Worm (Caenorhabditis elegans) whole organism, L4 larva: ENCODE results near the gene gei-18.

ENCODE experiments used
- aly-2 ChIP-seq: sonication (generic microtip); optimal IDR thresholded peaks from 2 replicates; lab custom pipeline; 2018; ENCODE audit warnings: missing biosample characterization, missing genetic modification characterization
- ama-1 ChIP-seq: fragments of 150-350 bp; optimal IDR thresholded peaks from 2 replicates; lab custom pipeline; 2014; ENCODE audit warnings: inconsistent platforms, mixed read lengths
- fkh-10 ChIP-seq: fragments of 150-350 bp; optimal IDR thresholded peaks from 2 replicates; lab custom pipeline; 2014; ENCODE audit warnings: missing biosample characterization, missing genetic modification reagents, missing genetic modification characterization
- lin-15B ChIP-seq: fragments of 150-350 bp; sonication (generic microtip); optimal IDR thresholded peaks from 3 replicates; lab custom pipeline; 2014; ENCODE audit warnings: missing biosample characterization, missing genetic modification characterization
- mdt-29 ChIP-seq: fragments of 200-800 bp; sonication (Bioruptor generic); IDR thresholded peaks from 2 replicates; pipeline ENCODE4 v1.3.6; 2022; ENCODE audit warnings: missing genetic modification reagents, missing genetic modification characterization, missing compliant biosample characterization
- mxl-2 ChIP-seq: fragments of 200-800 bp; sonication (Bioruptor generic); conservative IDR thresholded peaks from 2 replicates; pipeline ENCODE4 v1.3.6; 2022; ENCODE audit warnings: missing genetic modification reagents, missing genetic modification characterization, missing compliant biosample characterization
- nhr-111 ChIP-seq: fragments of 200-800 bp; sonication (Bioruptor generic); optimal IDR thresholded peaks from 2 replicates; lab custom pipeline; 2018; ENCODE audit warnings: mild to moderate bottlenecking, missing genetic modification characterization, missing compliant biosample characterization
- nhr-25 ChIP-seq: sonication (generic microtip); optimal IDR thresholded peaks from 2 replicates; lab custom pipeline; 2017; ENCODE audit warnings: missing genetic modification characterization, mild to moderate bottlenecking, missing compliant biosample characterization, antibody characterized with exemption, moderate library complexity, borderline replicate concordance; ENCODE audit not compliant: insufficient read depth
- snpc-4 ChIP-seq: fragments of 150-350 bp; optimal IDR thresholded peaks from 2 replicates; lab custom pipeline; 2014; ENCODE audit warnings: missing biosample characterization, missing genetic modification characterization

- TF ChIP-seq mxl-2 (GFP tag; lab: Robert Waterston, UW): no peak
- TF ChIP-seq snpc-4 (tag; lab: Kevin White, UChicago): no peak
- TF ChIP-seq nhr-25 (tag; lab: Kevin White, UChicago): no peak
- TF ChIP-seq mdt-29 (GFP tag; lab: Robert Waterston, UW): no peak
- TF ChIP-seq aly-2 (tag; lab: Kevin White, UChicago): no peak
- no peak for TF ChIP-seq lin-15B
- TF ChIP-seq fkh-10 (GFP tag; lab: Kevin White, UChicago): peak; percentile 70
- no peak for TF ChIP-seq nhr-111
- TF ChIP-seq ama-1 (lab: Kevin White, UChicago): no peak
Observed at ce11 chrIV:14001782-14002181, 19.5 kb upstream of the gei-18 start.
